Worm (Caenorhabditis elegans) whole organism, L1 larva: Measurements from ENCODE around the gene EEED8.13.

Source experiments
- C34B4.2 ChIP-seq: sonication (generic microtip); optimal IDR thresholded peaks from 2 replicates; lab custom pipeline; 2017; ENCODE audit warnings: mild to moderate bottlenecking, missing genetic modification characterization, missing compliant biosample characterization
- F16B12.6 ChIP-seq: fragments of 150-350 bp; optimal IDR thresholded peaks from 2 replicates; lab custom pipeline; 2014; ENCODE audit warnings: missing biosample characterization, missing genetic modification characterization
- Y116A8C.19 ChIP-seq: sonication (generic microtip); optimal IDR thresholded peaks from 2 replicates; lab custom pipeline; 2016; ENCODE audit warnings: missing compliant biosample characterization, missing genetic modification characterization, borderline replicate concordance
- aha-1 ChIP-seq: fragments of 150-350 bp; optimal IDR thresholded peaks from 2 replicates; lab custom pipeline; 2014; ENCODE audit warnings: missing biosample characterization, missing genetic modification characterization
- alr-1 ChIP-seq: fragments of 200-800 bp; sonication (Bioruptor generic); optimal IDR thresholded peaks from 2 replicates; lab custom pipeline; 2018; ENCODE audit warnings: borderline replicate concordance, mild to moderate bottlenecking, missing genetic modification characterization, missing compliant biosample characterization
- ama-1 ChIP-seq: fragments of 150-350 bp; optimal IDR thresholded peaks from 2 replicates; lab custom pipeline; 2014
- ceh-63 ChIP-seq: fragments of 200-800 bp; sonication (Bioruptor generic); optimal IDR thresholded peaks from 2 replicates; lab custom pipeline; 2018; ENCODE audit warnings: mild to moderate bottlenecking, missing genetic modification characterization, missing compliant biosample characterization
- ceh-88 ChIP-seq: fragments of 200-800 bp; sonication (Bioruptor generic); IDR thresholded peaks from 2 replicates; pipeline ENCODE4 v1.3.6; 2022; ENCODE audit warnings: missing genetic modification characterization, missing compliant biosample characterization
- ceh-90 ChIP-seq: sonication (generic microtip); optimal IDR thresholded peaks from 2 replicates; lab custom pipeline; 2016; ENCODE audit warnings: missing genetic modification characterization, missing compliant biosample characterization
- ces-1 ChIP-seq: fragments of 150-350 bp; optimal IDR thresholded peaks from 2 replicates; lab custom pipeline; 2014; ENCODE audit warnings: missing biosample characterization, missing genetic modification reagents, missing genetic modification characterization
- dpl-1 ChIP-seq, 3 experiments: fragments of 150-350 bp in 2 of 3; sonication (generic microtip) in 1 of 3; optimal IDR thresholded peaks; 2 replicates each; lab custom pipeline; 2014 to 2017; ENCODE audit warnings: missing biosample characterization in 3 of 3, missing genetic modification characterization in 3 of 3, missing genetic modification reagents in 3 of 3
- dsc-1 ChIP-seq: sonication (generic microtip); optimal IDR thresholded peaks from 2 replicates; lab custom pipeline; 2016; ENCODE audit warnings: mild to moderate bottlenecking, missing genetic modification characterization, missing compliant biosample characterization
- efl-3 ChIP-seq: fragments of 200-800 bp; sonication (Bioruptor generic); optimal IDR thresholded peaks from 2 replicates; lab custom pipeline; 2018; ENCODE audit warnings: mild to moderate bottlenecking, missing genetic modification characterization, missing compliant biosample characterization
- egl-27 ChIP-seq, 2 experiments: fragments of 150-350 bp in 1 of 2; sonication (generic microtip); optimal IDR thresholded peaks; 3 replicates each; lab custom pipeline; 2017 to 2018; ENCODE audit warnings: missing biosample characterization in 2 of 2, missing genetic modification characterization in 2 of 2, missing genetic modification reagents in 2 of 2
- elt-2 ChIP-seq: sonication (generic microtip); optimal IDR thresholded peaks from 2 replicates; lab custom pipeline; 2016; ENCODE audit warnings: missing genetic modification characterization, mild to moderate bottlenecking, inconsistent platforms, missing compliant biosample characterization, missing genetic modification reagents
- elt-3 ChIP-seq, 6 experiments: fragments of 150-350 bp in 1 of 6; sonication (generic microtip); optimal IDR thresholded peaks; 2 replicates each; lab custom pipeline; 2017 to 2018; ENCODE audit warnings: missing biosample characterization in 6 of 6, missing genetic modification characterization in 6 of 6, inconsistent platforms in 1 of 6
- ets-5 ChIP-seq: fragments of 200-800 bp; sonication (Bioruptor generic); IDR thresholded peaks from 2 replicates; pipeline ENCODE4 v1.3.6; 2022; ENCODE audit warnings: missing genetic modification characterization, missing compliant biosample characterization
- fkh-10 ChIP-seq: sonication (generic microtip); optimal IDR thresholded peaks from 2 replicates; lab custom pipeline; 2017; ENCODE audit warnings: missing biosample characterization, missing genetic modification reagents, missing genetic modification characterization
- fos-1 ChIP-seq: fragments of 150-350 bp; optimal IDR thresholded peaks from 2 replicates; lab custom pipeline; 2014; ENCODE audit warnings: missing biosample characterization, missing genetic modification characterization
- hlh-4 ChIP-seq: sonication (generic microtip); optimal IDR thresholded peaks from 2 replicates; lab custom pipeline; 2016; ENCODE audit warnings: mild to moderate bottlenecking, missing genetic modification characterization, missing compliant biosample characterization
- hpl-2 ChIP-seq: fragments of 150-350 bp; optimal IDR thresholded peaks from 2 replicates; lab custom pipeline; 2014; ENCODE audit warnings: missing biosample characterization, missing genetic modification reagents, missing genetic modification characterization
- isw-1 ChIP-seq: fragments of 200-800 bp; sonication (Bioruptor generic); IDR thresholded peaks from 2 replicates; pipeline ENCODE4 v1.3.6; 2022; ENCODE audit warnings: missing genetic modification characterization, missing compliant biosample characterization
- lin-35 ChIP-seq, 2 experiments: fragments of 150-350 bp; optimal IDR thresholded peaks; 2 replicates each; lab custom pipeline; 2014; ENCODE audit warnings: missing biosample characterization in 2 of 2, missing genetic modification characterization in 2 of 2, missing genetic modification reagents in 2 of 2
- lin-39 ChIP-seq: fragments of 150-350 bp; optimal IDR thresholded peaks from 2 replicates; lab custom pipeline; 2014; ENCODE audit warnings: missing biosample characterization, missing genetic modification reagents, missing genetic modification characterization
- lir-3 ChIP-seq: sonication (generic microtip); optimal IDR thresholded peaks from 2 replicates; lab custom pipeline; 2016; ENCODE audit warnings: mild to moderate bottlenecking, missing genetic modification characterization, moderate library complexity, missing compliant biosample characterization; ENCODE audit not compliant: poor library complexity
- mef-2 ChIP-seq: fragments of 150-350 bp; optimal IDR thresholded peaks from 2 replicates; lab custom pipeline; 2014; ENCODE audit warnings: missing biosample characterization, missing genetic modification characterization
- nhr-12 ChIP-seq: sonication (generic microtip); optimal IDR thresholded peaks from 2 replicates; lab custom pipeline; 2017; ENCODE audit warnings: missing biosample characterization, missing genetic modification characterization
- nhr-19 ChIP-seq: fragments of 200-800 bp; sonication (Bioruptor generic); conservative IDR thresholded peaks from 2 replicates; pipeline ENCODE4 v1.3.6; 2022; ENCODE audit warnings: missing genetic modification characterization, missing compliant biosample characterization
- nhr-20 ChIP-seq: sonication (generic microtip); optimal IDR thresholded peaks from 2 replicates; lab custom pipeline; 2016; ENCODE audit warnings: mild to moderate bottlenecking, missing genetic modification characterization, missing compliant biosample characterization
- nhr-237 ChIP-seq: fragments of 150-350 bp; optimal IDR thresholded peaks from 2 replicates; lab custom pipeline; 2014; ENCODE audit warnings: missing biosample characterization, missing genetic modification characterization
- nhr-28 ChIP-seq: fragments of 150-350 bp; optimal IDR thresholded peaks from 2 replicates; lab custom pipeline; 2014; ENCODE audit warnings: missing biosample characterization, missing genetic modification characterization
- nhr-47 ChIP-seq: sonication (generic microtip); optimal IDR thresholded peaks from 2 replicates; lab custom pipeline; 2016; ENCODE audit warnings: mild to moderate bottlenecking, missing genetic modification characterization, moderate library complexity, missing compliant biosample characterization
- nhr-71 ChIP-seq: sonication (generic microtip); optimal IDR thresholded peaks from 2 replicates; lab custom pipeline; 2016; ENCODE audit warnings: mild to moderate bottlenecking, missing genetic modification characterization, moderate library complexity, missing compliant biosample characterization
- nhr-76 ChIP-seq: sonication (generic microtip); optimal IDR thresholded peaks from 2 replicates; lab custom pipeline; 2017; ENCODE audit warnings: missing biosample characterization, missing genetic modification characterization
- nhr-77 ChIP-seq: fragments of 150-350 bp; optimal IDR thresholded peaks from 2 replicates; lab custom pipeline; 2014; ENCODE audit warnings: missing biosample characterization, missing genetic modification characterization
- nhr-84 ChIP-seq: sonication (generic microtip); optimal IDR thresholded peaks from 2 replicates; lab custom pipeline; 2017; ENCODE audit warnings: missing biosample characterization, missing genetic modification characterization
- nhr-85 ChIP-seq: sonication (generic microtip); peaks from one replicate; lab custom pipeline; 2016; ENCODE audit warnings: missing genetic modification characterization, inconsistent platforms, missing compliant biosample characterization
- nhr-90 ChIP-seq: sonication (generic microtip); optimal IDR thresholded peaks from 2 replicates; lab custom pipeline; 2016; ENCODE audit warnings: mild to moderate bottlenecking, missing genetic modification characterization, missing compliant biosample characterization; ENCODE audit not compliant: poor library complexity
- pag-3 ChIP-seq: sonication (generic microtip); optimal IDR thresholded peaks from 2 replicates; lab custom pipeline; 2017; ENCODE audit warnings: missing genetic modification characterization, mild to moderate bottlenecking, missing compliant biosample characterization, antibody characterized with exemption, borderline replicate concordance; ENCODE audit not compliant: insufficient read depth
- pqm-1 ChIP-seq: sonication (generic microtip); optimal IDR thresholded peaks from 3 replicates; lab custom pipeline; 2017; ENCODE audit warnings: missing biosample characterization, missing genetic modification characterization
- snpc-4 ChIP-seq: fragments of 150-350 bp; optimal IDR thresholded peaks from 2 replicates; lab custom pipeline; 2014; ENCODE audit warnings: missing biosample characterization, missing genetic modification characterization
- snu-23 ChIP-seq: sonication (generic microtip); optimal IDR thresholded peaks from 2 replicates; lab custom pipeline; 2016; ENCODE audit warnings: missing genetic modification characterization, missing compliant biosample characterization
- sptf-1 ChIP-seq: fragments of 150-350 bp; optimal IDR thresholded peaks from 2 replicates; lab custom pipeline; 2014; ENCODE audit warnings: missing biosample characterization, missing genetic modification characterization
- swsn-7 ChIP-seq: sonication (generic microtip); optimal IDR thresholded peaks from 2 replicates; lab custom pipeline; 2016; ENCODE audit warnings: missing genetic modification characterization, missing compliant biosample characterization
- tbx-2 ChIP-seq: sonication (generic microtip); optimal IDR thresholded peaks from 2 replicates; lab custom pipeline; 2016; ENCODE audit warnings: missing genetic modification characterization, missing compliant biosample characterization
- unc-62 ChIP-seq: fragments of 150-350 bp; optimal IDR thresholded peaks from 2 replicates; lab custom pipeline; 2014; ENCODE audit warnings: missing biosample characterization, missing genetic modification reagents, missing genetic modification characterization
- unc-86 ChIP-seq: sonication (generic microtip); optimal IDR thresholded peaks from 2 replicates; lab custom pipeline; 2016; ENCODE audit warnings: missing genetic modification characterization, missing compliant biosample characterization
- xbp-1 ChIP-seq: sonication (generic microtip); optimal IDR thresholded peaks from 2 replicates; lab custom pipeline; 2016; ENCODE audit warnings: missing genetic modification characterization, missing compliant biosample characterization
- ztf-11 ChIP-seq, 2 experiments: sonication (generic microtip); optimal IDR thresholded peaks; 2 replicates each; lab custom pipeline; 2016 to 2017; ENCODE audit warnings: missing genetic modification characterization in 2 of 2, missing biosample characterization in 1 of 2, missing compliant biosample characterization in 1 of 2
- ztf-4 ChIP-seq: fragments of 150-350 bp; optimal IDR thresholded peaks from 2 replicates; lab custom pipeline; 2014; ENCODE audit warnings: missing biosample characterization, missing genetic modification characterization

Gene EEED8.13

DNA sequence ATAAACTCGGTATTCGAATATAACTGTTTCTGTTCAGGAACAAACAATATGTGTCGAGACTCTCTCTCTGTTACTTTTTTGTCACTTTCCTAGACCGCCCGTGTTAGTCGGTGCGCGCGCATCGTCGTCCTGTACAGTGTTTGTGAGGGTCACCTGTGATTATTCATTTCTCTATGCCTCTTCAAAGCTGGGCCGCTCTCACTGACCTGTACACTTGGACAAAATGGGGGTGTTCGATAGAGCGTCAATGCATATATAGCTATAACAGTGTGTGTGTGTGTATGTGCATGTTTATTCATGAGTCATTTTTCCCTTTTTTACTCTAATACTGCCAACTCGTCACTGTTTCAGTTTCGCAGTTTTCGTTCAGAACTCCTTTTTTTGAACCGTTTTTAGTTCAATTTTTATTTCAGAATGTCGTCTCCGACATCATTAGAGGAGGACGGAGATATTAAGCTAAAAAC is 32.7 kb downstream of the EEED8.13 start, which contains the start of gene pkc-3 (continued):
- TF ChIP-seq hpl-2 (peak; percentile 67), C34B4.2 (tag; lab: Kevin White, UChicago) (no peak), nhr-71 (tag; lab: Kevin White, UChicago) (peak; percentile 71), nhr-28 (no peak), nhr-77 (tag; lab: Kevin White, UChicago) (peak; percentile 79), swsn-7 (tag; lab: Kevin White, UChicago) (peak; percentile 50), ets-5 (no peak), tbx-2 (tag; lab: Kevin White, UChicago) (peak; percentile 32), dpl-1 (GFP tag; optimal IDR thresholded peaks at IDR 0.05; lab: Kevin White, UChicago) (peak in 2 of 3 experiments; percentile 47 to 50), mef-2 (tag; lab: Kevin White, UChicago) (no peak), efl-3 (GFP tag; lab: Kevin White, UChicago) (no peak), nhr-12 (tag; lab: Kevin White, UChicago) (no peak), snpc-4 (tag; lab: Kevin White, UChicago) (no peak), pag-3 (no peak), ceh-90 (tag; lab: Kevin White, UChicago) (no peak), lin-35 (GFP tag; optimal IDR thresholded peaks at IDR 0.05; lab: Kevin White, UChicago) (peak; percentile 25 to 81), nhr-90 (tag; lab: Kevin White, UChicago) (peak; percentile 77), sptf-1 (tag; lab: Kevin White, UChicago) (no peak), nhr-84 (tag; lab: Kevin White, UChicago) (no peak), pqm-1 (tag; lab: Kevin White, UChicago) (no peak), ama-1 (lab: Kevin White, UChicago) (peak; percentile 91), F16B12.6 (tag; lab: Kevin White, UChicago) (no peak), nhr-76 (tag; lab: Kevin White, UChicago) (no peak), ceh-88 (GFP tag; lab: Robert Waterston, UW) (no peak), nhr-47 (tag; lab: Kevin White, UChicago) (peak; percentile 37), alr-1 (tag; lab: Kevin White, UChicago) (no peak), ztf-4 (tag; lab: Kevin White, UChicago) (peak; percentile 78), xbp-1 (tag; lab: Kevin White, UChicago) (peak; percentile 30), nhr-20 (tag; lab: Kevin White, UChicago) (peak; percentile 81), nhr-237 (tag; lab: Kevin White, UChicago) (no peak), lin-39 (tag; lab: Kevin White, UChicago) (no peak), nhr-19 (GFP tag; lab: Robert Waterston, UW) (peak; percentile 56), ztf-11 (tag; optimal IDR thresholded peaks at IDR 0.05; lab: Kevin White, UChicago) (no peak), Y116A8C.19 (tag; lab: Kevin White, UChicago) (no peak), nhr-85 (tag; lab: Kevin White, UChicago) (peak; percentile 81), ceh-63 (no peak), ces-1 (GFP tag; lab: Kevin White, UChicago) (no peak), isw-1 (GFP tag; lab: Robert Waterston, UW) (no peak), unc-62 (no peak), aha-1 (tag; lab: Kevin White, UChicago) (no peak), unc-86 (tag; lab: Kevin White, UChicago) (no peak), lir-3 (peak; percentile 12), snu-23 (GFP tag; lab: Kevin White, UChicago) (peak; percentile 80), hlh-4 (tag; lab: Kevin White, UChicago) (no peak), elt-2 (peak; percentile 68), fos-1 (tag; lab: Kevin White, UChicago) (peak; percentile 10), fkh-10 (GFP tag; lab: Kevin White, UChicago) (no peak), egl-27 (tag; optimal IDR thresholded peaks at IDR 0.05; lab: Kevin White, UChicago) (no peak), elt-3 (tag; optimal IDR thresholded peaks at IDR 0.05; lab: Kevin White, UChicago) (peak in 3 of 6 experiments; percentile 6 to 74 (median 66)), dsc-1 (tag; lab: Kevin White, UChicago) (no peak)
